Fruit fly (Drosophila melanogaster) whole organism, embryonic: ENCODE measurements around the gene Jon99Fii.

Experiments
- Aef1 ChIP-seq: fragments of 200-800 bp; sonication (Bioruptor generic); IDR thresholded peaks from 3 replicates; pipeline ENCODE4 v1.3.6; 2022; ENCODE audit warnings: missing biosample characterization, missing genetic modification characterization
- Antp ChIP-seq: fragments of 200-800 bp; sonication (Bioruptor generic); optimal IDR thresholded peaks from 3 replicates; lab custom pipeline; 2016; ENCODE audit warnings: missing biosample characterization, missing genetic modification characterization
- Bteb2 ChIP-seq: fragments of 200-800 bp; sonication (Bioruptor generic); optimal IDR thresholded peaks from 2 replicates; lab custom pipeline; 2016; ENCODE audit warnings: missing biosample characterization, missing genetic modification characterization
- CG10147 ChIP-seq: fragments of 200-800 bp; sonication (Bioruptor generic); optimal IDR thresholded peaks from 2 replicates; lab custom pipeline; 2019; ENCODE audit warnings: missing biosample characterization, mild to moderate bottlenecking, missing genetic modification characterization, moderate library complexity
- CG10979 ChIP-seq: fragments of 200-800 bp; sonication (Bioruptor generic); optimal IDR thresholded peaks from 2 replicates; lab custom pipeline; 2018; ENCODE audit warnings: missing biosample characterization, mild to moderate bottlenecking, missing genetic modification characterization, moderate library complexity
- CG11723 ChIP-seq: fragments of 200-800 bp; sonication (Bioruptor generic); optimal IDR thresholded peaks from 2 replicates; lab custom pipeline; 2017; ENCODE audit warnings: missing biosample characterization, mild to moderate bottlenecking, missing genetic modification characterization
- CG12236 ChIP-seq: fragments of 200-800 bp; sonication (Bioruptor generic); optimal IDR thresholded peaks from 2 replicates; lab custom pipeline; 2016; ENCODE audit warnings: missing biosample characterization, missing genetic modification characterization
- CG12391 ChIP-seq: fragments of 200-800 bp; sonication (Bioruptor generic); optimal IDR thresholded peaks from 3 replicates; lab custom pipeline; 2018; ENCODE audit warnings: missing biosample characterization, mild to moderate bottlenecking, missing genetic modification characterization, moderate library complexity
- CG13287 ChIP-seq: fragments of 200-800 bp; sonication (Bioruptor generic); IDR thresholded peaks from 2 replicates; pipeline ENCODE4 v1.3.6; 2022; ENCODE audit warnings: missing biosample characterization, missing genetic modification characterization; ENCODE audit not compliant: partially characterized antibody
- CG14667 ChIP-seq: fragments of 200-800 bp; sonication (Bioruptor generic); IDR thresholded peaks from 2 replicates; pipeline ENCODE4 v1.3.6; 2022; ENCODE audit warnings: missing biosample characterization, missing genetic modification characterization
- CG16779 ChIP-seq: fragments of 200-800 bp; sonication (Bioruptor generic); IDR thresholded peaks from 2 replicates; pipeline ENCODE4 v1.3.6; 2022; ENCODE audit warnings: missing biosample characterization, missing genetic modification characterization
- CG16813 ChIP-seq: fragments of 200-800 bp; sonication (Bioruptor generic); IDR thresholded peaks from 3 replicates; pipeline ENCODE4 v1.3.6; 2022; ENCODE audit warnings: missing biosample characterization, missing genetic modification characterization; ENCODE audit not compliant: partially characterized antibody
- CG17385 ChIP-seq: fragments of 200-800 bp; sonication (Bioruptor generic); optimal IDR thresholded peaks from 3 replicates; lab custom pipeline; 2018; ENCODE audit warnings: missing biosample characterization, mild to moderate bottlenecking, missing genetic modification characterization
- CG18476 ChIP-seq: fragments of 200-800 bp; sonication (Bioruptor generic); optimal IDR thresholded peaks from 2 replicates; lab custom pipeline; 2016; ENCODE audit warnings: missing biosample characterization, mild to moderate bottlenecking, missing genetic modification characterization
- CG2116 ChIP-seq: fragments of 200-800 bp; sonication (Bioruptor generic); optimal IDR thresholded peaks from 3 replicates; lab custom pipeline; 2018; ENCODE audit warnings: missing biosample characterization, mild to moderate bottlenecking, missing genetic modification characterization
- CG2129 ChIP-seq: fragments of 200-800 bp; sonication (Bioruptor generic); IDR thresholded peaks from 2 replicates; pipeline ENCODE4 v1.3.6; 2022; ENCODE audit warnings: missing biosample characterization, missing genetic modification characterization; ENCODE audit not compliant: partially characterized antibody
- CG3838 ChIP-seq: fragments of 200-800 bp; sonication (Bioruptor generic); optimal IDR thresholded peaks from 3 replicates; lab custom pipeline; 2016; ENCODE audit warnings: missing biosample characterization, missing genetic modification characterization
- CG42726 ChIP-seq: fragments of 200-800 bp; sonication (Bioruptor generic); IDR thresholded peaks from 2 replicates; pipeline ENCODE4 v1.3.6; 2022; ENCODE audit warnings: missing biosample characterization, missing genetic modification characterization; ENCODE audit not compliant: partially characterized antibody
- CG8089 ChIP-seq: fragments of 200-800 bp; sonication (Bioruptor generic); optimal IDR thresholded peaks from 3 replicates; lab custom pipeline; 2016; ENCODE audit warnings: missing biosample characterization, missing genetic modification characterization
- CG8281 ChIP-seq: fragments of 200-800 bp; sonication (Bioruptor generic); optimal IDR thresholded peaks from 2 replicates; lab custom pipeline; 2018; ENCODE audit warnings: missing biosample characterization, mild to moderate bottlenecking, missing genetic modification characterization, moderate library complexity
- CG8359 ChIP-seq: fragments of 200-800 bp; sonication (Bioruptor generic); optimal IDR thresholded peaks from 2 replicates; lab custom pipeline; 2017; ENCODE audit warnings: missing biosample characterization, mild to moderate bottlenecking, missing genetic modification characterization, borderline replicate concordance
- CG8388 ChIP-seq: fragments of 200-800 bp; sonication (Bioruptor generic); optimal IDR thresholded peaks from 2 replicates; lab custom pipeline; 2019; ENCODE audit warnings: missing biosample characterization, mild to moderate bottlenecking, missing genetic modification characterization, moderate library complexity
- CG9876 ChIP-seq: fragments of 200-800 bp; sonication (Bioruptor generic); optimal IDR thresholded peaks from 2 replicates; lab custom pipeline; 2016; ENCODE audit warnings: missing biosample characterization, missing genetic modification characterization
- Camta ChIP-seq: fragments of 200-800 bp; sonication (Bioruptor generic); optimal IDR thresholded peaks from 2 replicates; lab custom pipeline; 2016; ENCODE audit warnings: missing biosample characterization, missing genetic modification characterization
- CrebB ChIP-seq: fragments of 200-800 bp; sonication (Bioruptor generic); optimal IDR thresholded peaks from 3 replicates; lab custom pipeline; 2018; ENCODE audit warnings: missing biosample characterization, mild to moderate bottlenecking, missing genetic modification characterization
- Ets65A ChIP-seq: fragments of 200-800 bp; sonication (Bioruptor generic); peaks from one replicate; lab custom pipeline; 2016; ENCODE audit warnings: missing biosample characterization, missing genetic modification characterization
- Hmr ChIP-seq: fragments of 200-800 bp; sonication (Bioruptor generic); optimal IDR thresholded peaks from 3 replicates; lab custom pipeline; 2017; ENCODE audit warnings: mild to moderate bottlenecking, missing biosample characterization, missing genetic modification reagents, missing genetic modification characterization
- Kr ChIP-seq: fragments of 200-800 bp; sonication (Bioruptor generic); optimal IDR thresholded peaks from 2 replicates; lab custom pipeline; 2017; ENCODE audit warnings: missing biosample characterization, mild to moderate bottlenecking, missing genetic modification characterization
- Lpt ChIP-seq: fragments of >200 bp; optimal IDR thresholded peaks from 2 replicates; lab custom pipeline; 2018; ENCODE audit warnings: missing biosample characterization, missing genetic modification characterization
- Max ChIP-seq: fragments of 200-800 bp; sonication (Bioruptor generic); optimal IDR thresholded peaks from 2 replicates; lab custom pipeline; 2016; ENCODE audit warnings: missing biosample characterization, mild to moderate bottlenecking, missing genetic modification characterization
- Myb ChIP-seq: fragments of 200-800 bp; sonication (Bioruptor generic); optimal IDR thresholded peaks from 2 replicates; lab custom pipeline; 2016; ENCODE audit warnings: missing biosample characterization, missing genetic modification characterization
- Neu2 ChIP-seq: fragments of 200-800 bp; sonication (Bioruptor generic); optimal IDR thresholded peaks from 3 replicates; lab custom pipeline; 2016; ENCODE audit warnings: missing biosample characterization, missing genetic modification characterization, borderline replicate concordance
- PHDP ChIP-seq: fragments of 200-800 bp; sonication (Bioruptor generic); optimal IDR thresholded peaks from 3 replicates; lab custom pipeline; 2018; ENCODE audit warnings: missing biosample characterization, mild to moderate bottlenecking, missing genetic modification characterization, moderate library complexity
- Side ChIP-seq: fragments of 200-800 bp; sonication (Bioruptor generic); optimal IDR thresholded peaks from 2 replicates; lab custom pipeline; 2016; ENCODE audit warnings: missing biosample characterization, missing genetic modification characterization
- Sry-δ ChIP-seq: fragments of 200-800 bp; sonication (Bioruptor generic); optimal IDR thresholded peaks from 2 replicates; lab custom pipeline; 2016; ENCODE audit warnings: missing biosample characterization, missing genetic modification characterization
- ap ChIP-seq: fragments of 200-800 bp; sonication (Bioruptor generic); IDR thresholded peaks from 2 replicates; pipeline ENCODE4 v1.3.6; 2022; ENCODE audit warnings: missing biosample characterization, missing genetic modification characterization
- cato ChIP-seq: fragments of 200-800 bp; sonication (Bioruptor generic); optimal IDR thresholded peaks from 2 replicates; lab custom pipeline; 2016; ENCODE audit warnings: missing biosample characterization, missing genetic modification characterization, borderline replicate concordance
- dmrt11E ChIP-seq: fragments of 200-800 bp; sonication (Bioruptor generic); optimal IDR thresholded peaks from 3 replicates; lab custom pipeline; 2018; ENCODE audit warnings: missing biosample characterization, mild to moderate bottlenecking, missing genetic modification characterization, moderate library complexity
- fru ChIP-seq: fragments of >200 bp; optimal IDR thresholded peaks from 2 replicates; lab custom pipeline; 2017
- gce ChIP-seq: fragments of 200-800 bp; sonication (Bioruptor generic); IDR thresholded peaks from 3 replicates; pipeline ENCODE4 v1.3.6; 2022; ENCODE audit warnings: missing biosample characterization, missing genetic modification characterization
- hb ChIP-seq: fragments of 200-800 bp; sonication (Bioruptor generic); IDR thresholded peaks from 3 replicates; pipeline ENCODE4 v1.3.6; 2022; ENCODE audit warnings: missing biosample characterization, missing genetic modification characterization; ENCODE audit not compliant: partially characterized antibody
- hbn ChIP-seq: fragments of 200-800 bp; sonication (Bioruptor generic); IDR thresholded peaks from 2 replicates; pipeline ENCODE4 v1.3.6; 2022; ENCODE audit warnings: missing biosample characterization, missing genetic modification characterization; ENCODE audit not compliant: partially characterized antibody
- ind ChIP-seq: fragments of 200-800 bp; sonication (Bioruptor generic); optimal IDR thresholded peaks from 3 replicates; lab custom pipeline; 2016; ENCODE audit warnings: missing biosample characterization, missing genetic modification characterization
- ken ChIP-seq: fragments of 200-800 bp; sonication (Bioruptor generic); IDR thresholded peaks from 3 replicates; pipeline ENCODE4 v1.3.6; 2022; ENCODE audit warnings: missing biosample characterization, missing genetic modification characterization
- klu ChIP-seq: fragments of 200-800 bp; sonication (Bioruptor generic); IDR thresholded peaks from 2 replicates; pipeline ENCODE4 v1.3.6; 2022; ENCODE audit warnings: missing biosample characterization, missing genetic modification characterization
- shn ChIP-seq: fragments of 200-800 bp; sonication (Bioruptor generic); optimal IDR thresholded peaks from 3 replicates; lab custom pipeline; 2016; ENCODE audit warnings: missing biosample characterization, missing genetic modification characterization
- slou ChIP-seq: fragments of 200-800 bp; sonication (Bioruptor generic); optimal IDR thresholded peaks from 3 replicates; lab custom pipeline; 2016; ENCODE audit warnings: missing biosample characterization, missing genetic modification characterization
- trh ChIP-seq: fragments of 200-800 bp; sonication (Bioruptor generic); optimal IDR thresholded peaks from 2 replicates; lab custom pipeline; 2016; ENCODE audit warnings: missing biosample characterization, missing genetic modification characterization
- ttk ChIP-seq: fragments of 200-800 bp; sonication (Bioruptor generic); IDR thresholded peaks from 2 replicates; pipeline ENCODE4 v2.1.2; 2022; ENCODE audit warnings: missing biosample characterization, missing genetic modification characterization
- wek ChIP-seq: fragments of 200-800 bp; sonication (Bioruptor generic); optimal IDR thresholded peaks from 3 replicates; lab custom pipeline; 2018; ENCODE audit warnings: missing biosample characterization, mild to moderate bottlenecking, missing genetic modification characterization, moderate library complexity

Jon99Fii gene

dm6 chr3R:30531989-30532653 lies 44.4 kb upstream of the Jon99Fii start, which contains the start of gene tmod (continued):
- no peak for TF ChIP-seq CrebB (tag; lab: Kevin White, UChicago)
- peak; percentile 1 for TF ChIP-seq Sry-δ
- TF ChIP-seq CG8281 (tag; lab: Kevin White, UChicago): peak; percentile 23
- TF ChIP-seq CG12236 (GFP tag; lab: Kevin White, UChicago): no peak
- no peak for TF ChIP-seq Kr (GFP tag; lab: Kevin White, UChicago)
- peak; percentile 39 for TF ChIP-seq CG11723 (GFP tag; lab: Kevin White, UChicago)
- TF ChIP-seq slou (GFP tag; lab: Kevin White, UChicago): no peak
- peak; percentile 41 for TF ChIP-seq CG8359 (GFP tag; lab: Kevin White, UChicago)
- TF ChIP-seq Aef1: no peak
- no peak for TF ChIP-seq hbn
- no peak for TF ChIP-seq Neu2 (GFP tag; lab: Kevin White, UChicago)
- TF ChIP-seq CG18476 (GFP tag; lab: Kevin White, UChicago): peak; percentile 45
- TF ChIP-seq Lpt (GFP tag; lab: Kevin White, UChicago): no peak
- peak; percentile 19 for TF ChIP-seq CG10147 (GFP tag; lab: Kevin White, UChicago)
- TF ChIP-seq CG2129 (GFP tag; lab: Robert Waterston, UW): no peak
- no peak for TF ChIP-seq Bteb2 (GFP tag; lab: Kevin White, UChicago)
- peak; percentile 48 for TF ChIP-seq PHDP (tag; lab: Kevin White, UChicago)
- no peak for TF ChIP-seq trh (GFP tag; lab: Kevin White, UChicago)
- TF ChIP-seq CG14667 (GFP tag; lab: Robert Waterston, UW): no peak
- TF ChIP-seq wek: peak; percentile 55
- peak; percentile 50 for TF ChIP-seq CG8089 (GFP tag; lab: Kevin White, UChicago)
- TF ChIP-seq ttk (GFP tag; lab: Robert Waterston, UW): no peak
- no peak for TF ChIP-seq ap
- TF ChIP-seq CG17385: peak; percentile 45
- TF ChIP-seq hb (GFP tag; lab: Robert Waterston, UW): no peak
- peak; percentile 22 for TF ChIP-seq Myb (GFP tag; lab: Kevin White, UChicago)
- peak; percentile 54 for TF ChIP-seq CG8388 (GFP tag; lab: Kevin White, UChicago)
- TF ChIP-seq CG16779 (GFP tag; lab: Robert Waterston, UW): no peak
- peak; percentile 91 for TF ChIP-seq Ets65A (GFP tag; lab: Kevin White, UChicago)
- TF ChIP-seq Camta (GFP tag; lab: Kevin White, UChicago): peak; percentile 27
- peak; percentile 62 for TF ChIP-seq CG12391 (tag; lab: Kevin White, UChicago)
- TF ChIP-seq Hmr: no peak
- peak; percentile 62 for TF ChIP-seq dmrt11E (tag; lab: Kevin White, UChicago)
- no peak for TF ChIP-seq CG42726
- TF ChIP-seq ind: peak; percentile 55
- peak; percentile 37 for TF ChIP-seq shn (GFP tag; lab: Kevin White, UChicago)
- TF ChIP-seq Max (GFP tag; lab: Kevin White, UChicago): peak; percentile 20
- TF ChIP-seq CG3838: no peak
- TF ChIP-seq ken (GFP tag; lab: Robert Waterston, UW): peak; percentile 66; the same call in 2 of the 3 replicates
- TF ChIP-seq fru (lab: Kevin White, UChicago): no peak
- TF ChIP-seq CG16813 (GFP tag; lab: Robert Waterston, UW): no peak
- TF ChIP-seq Antp (GFP tag; lab: Kevin White, UChicago): peak; percentile 6
- TF ChIP-seq Side: peak; percentile 3
- no peak for TF ChIP-seq CG2116
- TF ChIP-seq CG9876 (GFP tag; lab: Kevin White, UChicago): no peak
- no peak for TF ChIP-seq gce (GFP tag; lab: Robert Waterston, UW)
- peak; percentile 9 for TF ChIP-seq cato (GFP tag; lab: Kevin White, UChicago)
- peak; percentile 43 for TF ChIP-seq CG13287 (GFP tag; lab: Robert Waterston, UW)
- no peak for TF ChIP-seq klu (GFP tag; lab: Robert Waterston, UW)
- TF ChIP-seq CG10979: peak; percentile 78
